Worm (Caenorhabditis elegans): ENCODE results near the gene srx-90.

srx-90 gene

DNA sequence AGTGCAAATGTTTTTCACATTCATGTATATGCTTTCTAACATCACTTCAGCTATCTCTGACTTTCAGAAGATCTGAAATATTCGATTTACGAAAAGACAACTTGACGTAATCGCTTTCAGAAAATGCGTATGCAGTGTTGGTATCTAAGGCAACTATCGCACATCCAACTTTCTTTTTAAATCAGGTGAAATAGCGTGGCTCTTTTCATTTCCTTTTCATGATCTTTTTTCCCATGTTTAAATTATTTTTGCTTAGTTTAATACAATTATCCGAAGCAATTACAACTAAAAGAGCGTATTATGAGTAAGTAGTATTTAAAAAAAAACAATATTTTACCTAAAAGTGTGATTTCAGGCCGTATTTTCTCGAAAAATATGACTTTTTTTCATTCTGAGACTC lies 34.1 kb upstream of the srx-90 start, which contains the start of gene F38B7.11:
Gene F38B7.11, plus strand, starts transcription at position 301 of the 400 bp plus-strand sequence.
- TF ChIP-seq pqm-1 (tag; optimal IDR thresholded peaks at IDR 0.05) (no peak), nhr-76 (tag; optimal IDR thresholded peaks at IDR 0.05) (no peak), skn-1 (tag; optimal IDR thresholded peaks at IDR 0.05) (no peak), snpc-4 (tag; optimal IDR thresholded peaks at IDR 0.05) (no peak), aly-2 (tag; optimal IDR thresholded peaks at IDR 0.05) (no peak), ceh-16 (tag; optimal IDR thresholded peaks at IDR 0.05) (no peak), unc-62 (GFP tag; optimal IDR thresholded peaks at IDR 0.05) (no peak), zag-1 (tag; optimal IDR thresholded peaks at IDR 0.05) (no peak), pha-4 (tag; optimal IDR thresholded peaks at IDR 0.05) (no peak), nhr-28 (tag; optimal IDR thresholded peaks at IDR 0.05) (no peak), unc-39 (tag; optimal IDR thresholded peaks at IDR 0.05) (no peak), ceh-82 (tag; optimal IDR thresholded peaks at IDR 0.05) (no peak), hmg-11 (tag; optimal IDR thresholded peaks at IDR 0.05) (no peak), jun-1 (tag; optimal IDR thresholded peaks at IDR 0.05) (no peak), ztf-4 (tag; optimal IDR thresholded peaks at IDR 0.05) (no peak), daf-12 (tag; optimal IDR thresholded peaks at IDR 0.05) (no peak), egl-27 (tag; optimal IDR thresholded peaks at IDR 0.05) (no peak), ZK546.5 (tag; optimal IDR thresholded peaks at IDR 0.05) (no peak), ceh-28 (tag; optimal IDR thresholded peaks at IDR 0.05) (no peak)

DNA sequence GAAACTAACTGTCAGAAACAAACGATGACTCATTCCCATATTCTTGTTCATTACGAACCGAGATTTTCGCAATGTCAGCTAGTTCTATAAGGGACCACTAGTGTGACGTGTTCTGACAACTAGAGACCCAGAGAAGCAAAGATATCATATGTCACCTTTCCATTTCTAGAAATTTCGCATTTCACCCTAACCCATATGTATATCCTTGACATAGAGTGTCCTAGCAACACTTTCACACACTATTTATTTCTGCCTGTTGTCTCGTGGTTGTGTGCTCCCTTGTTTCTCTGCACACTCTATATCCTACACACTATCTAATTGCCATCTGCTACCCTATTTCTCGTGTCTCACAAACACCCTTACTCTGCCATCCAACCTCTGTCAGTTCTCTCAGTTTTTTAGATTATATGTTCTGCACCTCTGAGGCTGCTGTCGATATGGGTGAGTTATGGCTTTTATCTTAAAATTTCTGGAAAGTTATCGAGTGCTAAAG lies 32.0 kb upstream of the srx-90 start, which contains the start of the genes F38B7.17 and F38B7.3:
Gene F38B7.17, minus strand, starts transcription at position 51 of the 493 bp plus-strand sequence.
Gene F38B7.3, plus strand, starts transcription at position 194 of the 493 bp plus-strand sequence.
- TF ChIP-seq ztf-11 (tag; optimal IDR thresholded peaks at IDR 0.05), result no peak
- TF ChIP-seq nhr-77 (tag; optimal IDR thresholded peaks at IDR 0.05), result no peak
- TF ChIP-seq lsy-12 (tag; optimal IDR thresholded peaks at IDR 0.05), result no peak
- TF ChIP-seq egl-5 (tag; optimal IDR thresholded peaks at IDR 0.05), result peak; percentile 2
- no peak for TF ChIP-seq ceh-16 (tag; optimal IDR thresholded peaks at IDR 0.05)
- TF ChIP-seq ama-1 (optimal IDR thresholded peaks at IDR 0.05), result no peak
- TF ChIP-seq ceh-9 (tag; optimal IDR thresholded peaks at IDR 0.05), result no peak
- TF ChIP-seq unc-62 (GFP tag; optimal IDR thresholded peaks at IDR 0.05), result no peak
- no peak for TF ChIP-seq fkh-2 (tag; optimal IDR thresholded peaks at IDR 0.05)
- TF ChIP-seq unc-39 (tag; optimal IDR thresholded peaks at IDR 0.05), result no peak
- no peak for TF ChIP-seq nhr-11 (tag; optimal IDR thresholded peaks at IDR 0.05)
- peak; percentile 34 for TF ChIP-seq pqm-1 (tag; optimal IDR thresholded peaks at IDR 0.05)
- TF ChIP-seq R02D3.7 (tag; optimal IDR thresholded peaks at IDR 0.05), result no peak
- TF ChIP-seq zag-1 (tag; optimal IDR thresholded peaks at IDR 0.05), result no peak
- no peak for TF ChIP-seq ZK546.5 (tag; optimal IDR thresholded peaks at IDR 0.05)
- no peak for TF ChIP-seq elt-3 (tag; optimal IDR thresholded peaks at IDR 0.05)
- TF ChIP-seq elt-2 (tag; optimal IDR thresholded peaks at IDR 0.05), result peak; percentile 79
- no peak for TF ChIP-seq egl-27 (tag; optimal IDR thresholded peaks at IDR 0.05)
- TF ChIP-seq nhr-25 (tag; optimal IDR thresholded peaks at IDR 0.05), result peak; percentile 89
- TF ChIP-seq tbx-2 (tag; optimal IDR thresholded peaks at IDR 0.05), result no peak
- TF ChIP-seq snpc-4 (tag; optimal IDR thresholded peaks at IDR 0.05), result peak; percentile 6
- TF ChIP-seq lin-39 (tag; optimal IDR thresholded peaks at IDR 0.05), result peak; percentile 18
- TF ChIP-seq nhr-67 (tag; optimal IDR thresholded peaks at IDR 0.05), result no peak
- no peak for TF ChIP-seq daf-12 (tag; optimal IDR thresholded peaks at IDR 0.05)
- TF ChIP-seq nfya-1 (tag; optimal IDR thresholded peaks at IDR 0.05; ENCODE audit: insufficient read depth), result peak; percentile 68
- TF ChIP-seq skn-1 (tag; optimal IDR thresholded peaks at IDR 0.05), result peak; percentile 1
- TF ChIP-seq nhr-23 (tag; optimal IDR thresholded peaks at IDR 0.05), result no peak
- no peak for TF ChIP-seq nhr-28 (tag; optimal IDR thresholded peaks at IDR 0.05)
- no peak for TF ChIP-seq ceh-28 (tag; optimal IDR thresholded peaks at IDR 0.05)
- peak; percentile 75 for TF ChIP-seq mdl-1 (tag; optimal IDR thresholded peaks at IDR 0.05)
- TF ChIP-seq fkh-10 (GFP tag; optimal IDR thresholded peaks at IDR 0.05), result no peak
- no peak for TF ChIP-seq nhr-12 (tag; optimal IDR thresholded peaks at IDR 0.05)
- TF ChIP-seq aly-2 (tag; optimal IDR thresholded peaks at IDR 0.05), result no peak
- peak; percentile 82 for TF ChIP-seq pha-4 (tag; optimal IDR thresholded peaks at IDR 0.05)
- no peak for TF ChIP-seq ceh-82 (tag; optimal IDR thresholded peaks at IDR 0.05)
- TF ChIP-seq lin-15B (tag; optimal IDR thresholded peaks at IDR 0.05), result no peak
- no peak for TF ChIP-seq ztf-4 (tag; optimal IDR thresholded peaks at IDR 0.05)
- no peak for TF ChIP-seq eor-1 (tag; optimal IDR thresholded peaks at IDR 0.05)
- TF ChIP-seq elt-1 (tag; optimal IDR thresholded peaks at IDR 0.05), result peak; percentile 4
- TF ChIP-seq nhr-237 (tag; optimal IDR thresholded peaks at IDR 0.05), result no peak
- TF ChIP-seq hmg-11 (tag; optimal IDR thresholded peaks at IDR 0.05), result no peak
- TF ChIP-seq jun-1 (tag; optimal IDR thresholded peaks at IDR 0.05), result no peak
- no peak for TF ChIP-seq mml-1 (tag; optimal IDR thresholded peaks at IDR 0.05)
- peak; percentile 15 for TF ChIP-seq nhr-43 (tag; optimal IDR thresholded peaks at IDR 0.05; ENCODE audit: poor library complexity, severe bottlenecking)
- no peak for TF ChIP-seq sea-2 (GFP tag; optimal IDR thresholded peaks at IDR 0.05)
- TF ChIP-seq fos-1 (tag; optimal IDR thresholded peaks at IDR 0.05), result no peak
- no peak for TF ChIP-seq nhr-76 (tag; optimal IDR thresholded peaks at IDR 0.05)

All from whole organism, L3 larva.